Fruit fly (Drosophila melanogaster): Measurements from ENCODE around the gene CG44774.

The CG44774 gene

DNA sequence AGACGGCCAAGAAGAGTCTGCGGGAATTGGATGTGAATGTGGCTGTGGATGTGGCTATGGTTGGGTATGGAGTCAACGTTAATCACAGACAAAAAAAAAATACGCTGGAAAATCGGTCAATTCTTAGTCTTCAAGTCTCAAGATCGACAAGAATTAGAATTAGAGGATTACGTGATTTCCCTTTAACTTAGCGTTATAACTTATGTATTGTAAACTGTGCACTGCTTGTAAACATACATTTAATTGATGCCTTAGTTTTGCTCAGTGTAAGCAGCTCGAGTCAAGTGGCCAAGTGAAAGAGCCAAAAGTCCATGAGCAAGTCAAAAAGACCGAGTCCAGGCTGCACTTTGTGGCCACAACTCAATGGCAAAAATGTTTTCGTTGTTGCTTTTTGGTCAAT is 32.0 kb upstream of the CG44774 start (continued):
- TF ChIP-seq org-1 (GFP tag; optimal IDR thresholded peaks at IDR 0.05) = peak; percentile 52
- TF ChIP-seq Side (GFP tag; optimal IDR thresholded peaks at IDR 0.05) = no peak
- TF ChIP-seq bsh (GFP tag; optimal IDR thresholded peaks at IDR 0.05) = peak; percentile 51 to 61
- TF ChIP-seq z (GFP tag; IDR thresholded peaks at IDR 0.05) = 0 out of 3 replicates have a peak, but pooled peaks have one; percentile 27
- TF ChIP-seq ttk (GFP tag; IDR thresholded peaks at IDR 0.05) = 0 out of 2 replicates have a peak, but pooled peaks have one; percentile 14
- no peak for TF ChIP-seq GATAe (GFP tag; conservative IDR thresholded peaks at IDR 0.05)
- peak; percentile 6 for TF ChIP-seq CG30431 (GFP tag; optimal IDR thresholded peaks at IDR 0.05)
- TF ChIP-seq CG11504 (tag; optimal IDR thresholded peaks at IDR 0.05) = peak; percentile 40
- 0 out of 2 replicates have a peak, but pooled peaks have one; percentile 19 for TF ChIP-seq CG10959 (GFP tag; IDR thresholded peaks at IDR 0.05)
- TF ChIP-seq H15 (GFP tag; IDR thresholded peaks at IDR 0.05) = no peak
- no peak; the same call in 1 of the 2 replicates for TF ChIP-seq esg (GFP tag; conservative IDR thresholded peaks at IDR 0.05)
- TF ChIP-seq CG1647 (GFP tag; optimal IDR thresholded peaks at IDR 0.05) = no peak
- TF ChIP-seq CG17361 (GFP tag; IDR thresholded peaks at IDR 0.05) = peak; percentile 43; the same call in 2 of the 3 replicates
- TF ChIP-seq slp2 (GFP tag; optimal IDR thresholded peaks at IDR 0.05) = peak; percentile 34
- TF ChIP-seq CG31441 (GFP tag; IDR thresholded peaks at IDR 0.05) = peak; percentile 41
- TF ChIP-seq CG18619 (GFP tag; optimal IDR thresholded peaks at IDR 0.05) = no peak
- TF ChIP-seq ci (GFP tag; IDR thresholded peaks at IDR 0.05) = 0 out of 3 replicates have a peak, but pooled peaks have one; percentile 7
- no peak for TF ChIP-seq CG4424 (GFP tag; optimal IDR thresholded peaks at IDR 0.05)
- peak; percentile 0 for TF ChIP-seq az2 (GFP tag; optimal IDR thresholded peaks at IDR 0.05)
- peak; percentile 22 for TF ChIP-seq fd96Cb (tag; optimal IDR thresholded peaks at IDR 0.05)
- TF ChIP-seq Hr51 (GFP tag; optimal IDR thresholded peaks at IDR 0.05) = peak in 1 of 2 experiments; percentile 23
- peak; percentile 25 for TF ChIP-seq CG14710 (tag; optimal IDR thresholded peaks at IDR 0.05)
- peak; percentile 10 for TF ChIP-seq CG2875 (GFP tag; optimal IDR thresholded peaks at IDR 0.05)
- no peak for TF ChIP-seq Ets97D (GFP tag; optimal IDR thresholded peaks at IDR 0.05)
- TF ChIP-seq Hey (tag; optimal IDR thresholded peaks at IDR 0.05) = no peak
- peak; percentile 36; the same call in 1 of the 2 replicates for TF ChIP-seq Ptx1 (GFP tag; IDR thresholded peaks at IDR 0.05)
- TF ChIP-seq Oli (tag; optimal IDR thresholded peaks at IDR 0.05) = peak; percentile 20
- TF ChIP-seq phol (tag; optimal IDR thresholded peaks at IDR 0.05) = peak; percentile 27
- peak; percentile 21 for TF ChIP-seq tin (GFP tag; optimal IDR thresholded peaks at IDR 0.05)
- TF ChIP-seq ro (GFP tag; IDR thresholded peaks at IDR 0.05) = no peak
- peak; percentile 48 for TF ChIP-seq dmrt11E (tag; optimal IDR thresholded peaks at IDR 0.05)
- TF ChIP-seq Lpt (GFP tag; optimal IDR thresholded peaks at IDR 0.05) = no peak
- TF ChIP-seq CG10654 (GFP tag; optimal IDR thresholded peaks at IDR 0.05) = no peak
- no peak for TF ChIP-seq CG10274 (GFP tag; optimal IDR thresholded peaks at IDR 0.05)
- no peak for TF ChIP-seq CG1529 (GFP tag; optimal IDR thresholded peaks at IDR 0.05)
- peak in 1 of 3 experiments; percentile 30 for TF ChIP-seq lola (GFP tag; optimal IDR thresholded peaks at IDR 0.05)
- peak; percentile 12 for TF ChIP-seq Hr3 (GFP tag; optimal IDR thresholded peaks at IDR 0.05)
- no peak for TF ChIP-seq NC2α (GFP tag; optimal IDR thresholded peaks at IDR 0.05)
- no peak for TF ChIP-seq CG14860 (GFP tag; IDR thresholded peaks at IDR 0.05; ENCODE audit: partially characterized antibody)
- peak; percentile 30; the same call in 1 of the 3 replicates for TF ChIP-seq row (GFP tag; IDR thresholded peaks at IDR 0.05)
- 0 out of 2 replicates have a peak, but pooled peaks have one; percentile 14 for TF ChIP-seq CG14441 (GFP tag; IDR thresholded peaks at IDR 0.05)
- TF ChIP-seq zf30C (GFP tag; optimal IDR thresholded peaks at IDR 0.05) = peak; percentile 43
- TF ChIP-seq CG12391 (tag; optimal IDR thresholded peaks at IDR 0.05) = peak; percentile 29
- peak; percentile 46 for TF ChIP-seq gem (tag; optimal IDR thresholded peaks at IDR 0.05)
- TF ChIP-seq CG11085 (GFP tag; IDR thresholded peaks at IDR 0.05) = no peak
- TF ChIP-seq CG30403 (GFP tag; optimal IDR thresholded peaks at IDR 0.05) = peak; percentile 8
- peak; percentile 72 for TF ChIP-seq sens (GFP tag)
- no peak for TF ChIP-seq D (optimal IDR thresholded peaks at IDR 0.05)
- TF ChIP-seq D (GFP tag; optimal IDR thresholded peaks at IDR 0.05) = peak; percentile 10
- TF ChIP-seq hkb (optimal IDR thresholded peaks at IDR 0.05) = no peak
- TF ChIP-seq hkb (GFP tag; IDR thresholded peaks at IDR 0.05) = no peak; the same call in 1 of the 2 replicates
